Worm (Caenorhabditis elegans) whole organism, L4 larva: ENCODE data around the gene C06G3.3.

ENCODE experiments used
- aly-2 ChIP-seq: sonication (generic microtip); optimal IDR thresholded peaks from 2 replicates; lab custom pipeline; 2018; ENCODE audit warnings: missing biosample characterization, missing genetic modification characterization
- ama-1 ChIP-seq: fragments of 150-350 bp; optimal IDR thresholded peaks from 2 replicates; lab custom pipeline; 2014; ENCODE audit warnings: inconsistent platforms, mixed read lengths
- ceh-28 ChIP-seq: fragments of 150-350 bp; optimal IDR thresholded peaks from 2 replicates; lab custom pipeline; 2014; ENCODE audit warnings: missing biosample characterization, missing genetic modification reagents, missing genetic modification characterization
- ceh-32 ChIP-seq: sonication (generic microtip); optimal IDR thresholded peaks from 2 replicates; lab custom pipeline; 2016; ENCODE audit warnings: mild to moderate bottlenecking, missing genetic modification characterization, missing compliant biosample characterization; ENCODE audit not compliant: poor library complexity
- egl-27 ChIP-seq: sonication (generic microtip); optimal IDR thresholded peaks from 3 replicates; lab custom pipeline; 2017; ENCODE audit warnings: missing biosample characterization, missing genetic modification reagents, missing genetic modification characterization
- hlh-30 ChIP-seq: sonication (generic microtip); optimal IDR thresholded peaks from 2 replicates; lab custom pipeline; 2017; ENCODE audit warnings: antibody characterized with exemption, mild to moderate bottlenecking, missing genetic modification characterization, missing compliant biosample characterization; ENCODE audit not compliant: insufficient read depth
- mxl-2 ChIP-seq: fragments of 200-800 bp; sonication (Bioruptor generic); conservative IDR thresholded peaks from 2 replicates; pipeline ENCODE4 v1.3.6; 2022; ENCODE audit warnings: missing genetic modification reagents, missing genetic modification characterization, missing compliant biosample characterization
- nhr-76 ChIP-seq: fragments of 150-350 bp; optimal IDR thresholded peaks from 2 replicates; lab custom pipeline; 2014; ENCODE audit warnings: missing biosample characterization, missing genetic modification characterization
- rbr-2 ChIP-seq: sonication (generic microtip); optimal IDR thresholded peaks from 2 replicates; lab custom pipeline; 2016; ENCODE audit warnings: missing genotype, missing genetic modification characterization, missing compliant biosample characterization
- ztf-11 ChIP-seq: fragments of 150-350 bp; optimal IDR thresholded peaks from 2 replicates; lab custom pipeline; 2014; ENCODE audit warnings: missing biosample characterization, missing genetic modification characterization

DNA sequence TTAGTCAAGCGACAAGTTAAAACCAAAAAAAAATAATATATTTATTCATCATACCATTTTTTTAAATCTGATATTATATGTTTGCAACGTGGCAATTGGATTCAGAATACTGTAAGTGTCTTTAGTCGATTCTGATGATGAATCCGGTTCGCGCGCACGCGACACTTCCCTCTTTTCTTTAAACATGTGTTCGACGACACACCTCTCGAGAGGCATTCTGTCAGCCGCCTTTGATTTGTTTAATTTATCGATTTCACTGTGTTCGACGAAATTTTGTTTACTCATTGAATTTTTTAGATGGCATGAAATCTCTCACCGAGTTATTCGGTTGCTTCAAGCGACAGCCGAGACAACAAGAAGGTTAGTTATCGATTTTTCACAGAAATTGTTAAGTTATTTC, 24.2 kb upstream of the C06G3.3 start, which contains the start of gene trxr-1:
- no peak for TF ChIP-seq mxl-2 (GFP tag; lab: Robert Waterston, UW)
- no peak for TF ChIP-seq rbr-2 (tag; lab: Kevin White, UChicago)
- no peak for TF ChIP-seq aly-2
- TF ChIP-seq hlh-30 (tag; lab: Kevin White, UChicago) = peak; percentile 69
- no peak for TF ChIP-seq nhr-76 (tag; lab: Kevin White, UChicago)
- no peak for TF ChIP-seq egl-27 (tag; lab: Kevin White, UChicago)
- TF ChIP-seq ceh-32 (tag; lab: Kevin White, UChicago) = no peak
- no peak for TF ChIP-seq ceh-28
- no peak for TF ChIP-seq ztf-11 (tag; lab: Kevin White, UChicago)
- TF ChIP-seq ama-1 = no peak
